Fruit fly (Drosophila melanogaster): Measurements from ENCODE around the gene CG13998.

DNA sequence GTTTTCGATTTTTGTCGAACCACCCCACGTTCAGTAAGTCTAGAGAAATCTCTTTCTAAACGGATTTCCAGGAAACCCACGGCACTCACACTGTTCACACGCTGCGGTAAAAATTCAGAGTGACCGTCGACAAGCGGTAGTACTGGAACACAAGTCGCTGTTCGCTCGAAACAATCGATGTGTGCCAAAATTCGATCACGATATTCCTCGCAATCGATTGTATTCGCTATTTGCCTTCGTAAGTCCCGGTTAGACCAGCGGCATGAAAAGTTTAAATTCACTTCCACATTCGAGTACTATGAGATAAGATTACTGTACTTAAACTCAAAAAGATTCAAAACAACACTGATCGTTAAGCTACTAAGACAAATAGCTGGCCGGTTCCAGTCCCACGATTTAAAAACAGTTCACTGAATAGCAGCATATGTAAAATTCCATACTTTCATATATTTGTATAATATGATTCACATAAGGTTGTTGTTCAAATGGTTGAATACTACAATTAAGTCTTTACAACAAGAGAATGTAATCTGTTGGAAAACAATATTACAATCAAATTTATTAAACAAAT, 24.3 kb upstream of the CG13998 start, which contains the start of gene chic:
- TF ChIP-seq CG4496 (GFP tag; IDR thresholded peaks at IDR 0.05) (no peak), EcR (GFP tag; optimal IDR thresholded peaks at IDR 0.05) (no peak), CG14655 (GFP tag; optimal IDR thresholded peaks at IDR 0.05) (no peak), D1 (tag; optimal IDR thresholded peaks at IDR 0.05) (no peak), Pif1B (GFP tag; optimal IDR thresholded peaks at IDR 0.05) (no peak)
